Worm (Caenorhabditis elegans) whole organism, L2 larva: ENCODE data around the gene rpb-6.

ENCODE experiments used
- C34F6.9 ChIP-seq: fragments of 150-350 bp; optimal IDR thresholded peaks from 2 replicates; lab custom pipeline; 2014; ENCODE audit warnings: missing biosample characterization, missing genetic modification characterization
- F13H6.1 ChIP-seq: sonication (generic microtip); optimal IDR thresholded peaks from 2 replicates; lab custom pipeline; 2016; ENCODE audit warnings: missing genetic modification characterization, missing compliant biosample characterization
- R02D3.7 ChIP-seq: fragments of 150-350 bp; optimal IDR thresholded peaks from 2 replicates; lab custom pipeline; 2014; ENCODE audit warnings: missing biosample characterization, missing genetic modification characterization
- Y55F3AM.14 ChIP-seq: fragments of 200-800 bp; sonication (Bioruptor generic); optimal IDR thresholded peaks from 2 replicates; lab custom pipeline; 2018; ENCODE audit warnings: mild to moderate bottlenecking, missing genetic modification characterization, missing compliant biosample characterization
- ZK546.5 ChIP-seq: sonication (generic microtip); optimal IDR thresholded peaks from 2 replicates; lab custom pipeline; 2017; ENCODE audit warnings: missing biosample characterization, missing genetic modification characterization
- alr-1 ChIP-seq: fragments of 150-350 bp; optimal IDR thresholded peaks from 2 replicates; lab custom pipeline; 2014; ENCODE audit warnings: missing biosample characterization, missing genetic modification characterization
- ama-1 ChIP-seq: fragments of 150-350 bp; optimal IDR thresholded peaks from 2 replicates; lab custom pipeline; 2018; ENCODE audit warnings: inconsistent platforms
- blmp-1 ChIP-seq: sonication (generic microtip); optimal IDR thresholded peaks from 2 replicates; lab custom pipeline; 2017; ENCODE audit warnings: missing genetic modification characterization, mild to moderate bottlenecking, missing compliant biosample characterization, antibody characterized with exemption, moderate library complexity; ENCODE audit not compliant: insufficient read depth
- ceh-16 ChIP-seq: fragments of 150-350 bp; optimal IDR thresholded peaks from 2 replicates; lab custom pipeline; 2014; ENCODE audit warnings: missing biosample characterization, missing genetic modification characterization
- ceh-82 ChIP-seq: fragments of 150-350 bp; optimal IDR thresholded peaks from 2 replicates; lab custom pipeline; 2014; ENCODE audit warnings: missing biosample characterization, missing genetic modification characterization
- crh-2 ChIP-seq: sonication (generic microtip); optimal IDR thresholded peaks from 2 replicates; lab custom pipeline; 2017; ENCODE audit warnings: missing biosample characterization, missing genetic modification characterization
- dmd-4 ChIP-seq: sonication (generic microtip); optimal IDR thresholded peaks from 2 replicates; lab custom pipeline; 2017; ENCODE audit warnings: missing biosample characterization, missing genetic modification characterization
- egl-27 ChIP-seq: sonication (generic microtip); optimal IDR thresholded peaks from 3 replicates; lab custom pipeline; 2017; ENCODE audit warnings: missing biosample characterization, missing genetic modification reagents, missing genetic modification characterization
- elt-1 ChIP-seq: fragments of 150-350 bp; optimal IDR thresholded peaks from 2 replicates; lab custom pipeline; 2014; ENCODE audit warnings: missing biosample characterization, missing genetic modification characterization
- elt-3 ChIP-seq: sonication (generic microtip); optimal IDR thresholded peaks from 2 replicates; lab custom pipeline; 2017; ENCODE audit warnings: missing biosample characterization, missing genetic modification characterization
- fos-1 ChIP-seq: fragments of 150-350 bp; optimal IDR thresholded peaks from 2 replicates; lab custom pipeline; 2014; ENCODE audit warnings: missing biosample characterization, missing genetic modification characterization
- gmeb-1 ChIP-seq: fragments of 150-350 bp; optimal IDR thresholded peaks from 2 replicates; lab custom pipeline; 2014; ENCODE audit warnings: missing biosample characterization, missing genetic modification characterization
- lin-11 ChIP-seq: fragments of 150-350 bp; sonication (generic microtip); optimal IDR thresholded peaks from 2 replicates; lab custom pipeline; 2014; ENCODE audit warnings: missing biosample characterization, missing genetic modification characterization, inconsistent platforms, mixed read lengths
- lin-13 ChIP-seq: fragments of 150-350 bp; optimal IDR thresholded peaks from 2 replicates; lab custom pipeline; 2014; ENCODE audit warnings: missing biosample characterization, missing genetic modification reagents, missing genetic modification characterization
- lin-39 ChIP-seq: fragments of 150-350 bp; optimal IDR thresholded peaks from 2 replicates; lab custom pipeline; 2014; ENCODE audit warnings: missing biosample characterization, missing genetic modification reagents, missing genetic modification characterization
- lsy-2 ChIP-seq, 2 experiments: fragments of 150-350 bp in 1 of 2; sonication (generic microtip) in 1 of 2; optimal IDR thresholded peaks; 2 replicates each; lab custom pipeline; 2014 to 2017; ENCODE audit warnings: missing biosample characterization in 2 of 2, missing genetic modification characterization in 2 of 2
- mab-5 ChIP-seq: fragments of 150-350 bp; optimal IDR thresholded peaks from 2 replicates; lab custom pipeline; 2014; ENCODE audit warnings: missing biosample characterization, missing genetic modification characterization
- mbf-1 ChIP-seq: sonication (generic microtip); optimal IDR thresholded peaks from 2 replicates; lab custom pipeline; 2017; ENCODE audit warnings: missing biosample characterization, missing genetic modification characterization
- mdl-1 ChIP-seq, 2 experiments: fragments of 150-350 bp in 1 of 2; sonication (generic microtip) in 1 of 2; optimal IDR thresholded peaks; 2 replicates each; lab custom pipeline; 2017; ENCODE audit warnings: missing biosample characterization in 2 of 2, missing genetic modification characterization in 2 of 2
- nhr-10 ChIP-seq: sonication (generic microtip); optimal IDR thresholded peaks from 2 replicates; lab custom pipeline; 2017; ENCODE audit warnings: missing biosample characterization, missing genetic modification characterization
- nhr-11 ChIP-seq: fragments of 150-350 bp; optimal IDR thresholded peaks from 2 replicates; lab custom pipeline; 2014; ENCODE audit warnings: missing biosample characterization, missing genetic modification characterization
- nhr-12 ChIP-seq: fragments of 150-350 bp; optimal IDR thresholded peaks from 2 replicates; lab custom pipeline; 2014; ENCODE audit warnings: missing biosample characterization, missing genetic modification characterization
- nhr-129 ChIP-seq: fragments of 150-350 bp; optimal IDR thresholded peaks from 2 replicates; lab custom pipeline; 2014; ENCODE audit warnings: missing biosample characterization, missing genetic modification characterization
- nhr-21 ChIP-seq: fragments of 150-350 bp; optimal IDR thresholded peaks from 2 replicates; lab custom pipeline; 2014; ENCODE audit warnings: missing biosample characterization, missing genetic modification characterization
- nhr-23 ChIP-seq: fragments of 150-350 bp; optimal IDR thresholded peaks from 2 replicates; lab custom pipeline; 2014; ENCODE audit warnings: missing biosample characterization, missing genetic modification reagents, missing genetic modification characterization
- nhr-237 ChIP-seq: fragments of 150-350 bp; optimal IDR thresholded peaks from 2 replicates; lab custom pipeline; 2014; ENCODE audit warnings: missing biosample characterization, missing genetic modification characterization
- nhr-25 ChIP-seq: fragments of 150-350 bp; sonication (generic microtip); optimal IDR thresholded peaks from 3 replicates; lab custom pipeline; 2014; ENCODE audit warnings: missing biosample characterization, missing genetic modification characterization
- nhr-6 ChIP-seq: fragments of 150-350 bp; optimal IDR thresholded peaks from 2 replicates; lab custom pipeline; 2014; ENCODE audit warnings: missing biosample characterization, missing genetic modification characterization
- nhr-77 ChIP-seq: fragments of 150-350 bp; optimal IDR thresholded peaks from 2 replicates; lab custom pipeline; 2014; ENCODE audit warnings: missing biosample characterization, missing genetic modification characterization
- peb-1 ChIP-seq: fragments of 150-350 bp; optimal IDR thresholded peaks from 2 replicates; lab custom pipeline; 2014; ENCODE audit warnings: missing biosample characterization, missing genetic modification characterization
- sem-4 ChIP-seq: fragments of 150-350 bp; optimal IDR thresholded peaks from 2 replicates; lab custom pipeline; 2014; ENCODE audit warnings: missing biosample characterization, missing genetic modification reagents, missing genetic modification characterization
- skn-1 ChIP-seq: sonication (generic microtip); optimal IDR thresholded peaks from 2 replicates; lab custom pipeline; 2017; ENCODE audit warnings: missing biosample characterization, missing genetic modification characterization
- sma-3 ChIP-seq: sonication (generic microtip); optimal IDR thresholded peaks from 2 replicates; lab custom pipeline; 2016; ENCODE audit warnings: missing genetic modification reagents, missing genetic modification characterization, missing compliant biosample characterization
- sma-9 ChIP-seq, 2 experiments: fragments of 150-350 bp in 1 of 2; sonication (generic microtip) in 1 of 2; optimal IDR thresholded peaks; 2 replicates each; lab custom pipeline; 2014 to 2016; ENCODE audit warnings: missing genetic modification characterization in 2 of 2, mild to moderate bottlenecking in 1 of 2, missing biosample characterization in 1 of 2, missing compliant biosample characterization in 1 of 2, missing genetic modification reagents in 1 of 2, moderate library complexity in 1 of 2
- snpc-4 ChIP-seq: fragments of 150-350 bp; optimal IDR thresholded peaks from 2 replicates; lab custom pipeline; 2014; ENCODE audit warnings: missing biosample characterization, missing genetic modification characterization
- unc-39 ChIP-seq: fragments of 150-350 bp; optimal IDR thresholded peaks from 2 replicates; lab custom pipeline; 2014; ENCODE audit warnings: missing biosample characterization, missing genetic modification characterization
- unc-55 ChIP-seq: fragments of 150-350 bp; sonication (generic microtip); optimal IDR thresholded peaks from 3 replicates; lab custom pipeline; 2014; ENCODE audit warnings: missing biosample characterization, missing genetic modification reagents, missing genetic modification characterization
- unc-62 ChIP-seq: fragments of 150-350 bp; optimal IDR thresholded peaks from 2 replicates; lab custom pipeline; 2014; ENCODE audit warnings: missing biosample characterization, missing genetic modification reagents, missing genetic modification characterization
- zag-1 ChIP-seq: fragments of 150-350 bp; optimal IDR thresholded peaks from 2 replicates; lab custom pipeline; 2014; ENCODE audit warnings: missing biosample characterization, missing genetic modification characterization
- ztf-1 ChIP-seq: fragments of 200-800 bp; sonication (Bioruptor generic); conservative IDR thresholded peaks from 2 replicates; pipeline ENCODE4 v1.3.6; 2022; ENCODE audit warnings: missing genetic modification characterization, missing compliant biosample characterization
- ztf-11 ChIP-seq: sonication (generic microtip); optimal IDR thresholded peaks from 2 replicates; lab custom pipeline; 2017; ENCODE audit warnings: missing biosample characterization, missing genetic modification characterization
- ztf-4 ChIP-seq: fragments of 150-350 bp; optimal IDR thresholded peaks from 2 replicates; lab custom pipeline; 2014; ENCODE audit warnings: missing biosample characterization, missing genetic modification characterization

The rpb-6 gene

DNA sequence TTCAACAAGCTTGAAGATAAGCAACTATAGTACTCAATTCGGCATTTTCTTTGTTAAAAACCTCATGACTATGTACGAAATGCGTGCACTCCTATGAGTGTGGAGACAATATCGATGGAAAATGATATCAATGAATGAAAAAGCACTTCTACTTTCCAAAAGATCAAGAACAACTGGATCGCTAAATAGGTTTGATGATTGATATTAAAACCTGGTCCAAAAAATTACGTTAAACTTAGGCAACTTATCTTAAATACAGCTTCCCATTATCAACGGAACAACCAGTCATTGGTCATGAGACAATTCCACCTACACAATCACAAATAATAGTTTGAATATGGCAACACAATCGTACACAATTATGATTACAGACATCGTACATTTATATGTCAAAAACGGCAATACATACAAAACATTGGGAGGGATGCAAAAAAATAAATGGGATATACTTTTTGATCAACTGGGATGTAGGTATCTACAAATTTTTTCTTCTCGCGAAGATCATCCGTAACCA lies 19.5 kb upstream of the rpb-6 start:
- TF ChIP-seq ztf-4 (no peak), nhr-21 (tag; lab: Kevin White, UChicago) (peak; percentile 23), ceh-16 (tag; lab: Kevin White, UChicago) (no peak), sem-4 (tag; lab: Kevin White, UChicago) (no peak), unc-62 (GFP tag; lab: Kevin White, UChicago) (no peak), nhr-237 (tag; lab: Kevin White, UChicago) (no peak), unc-55 (GFP tag; lab: Kevin White, UChicago) (no peak), mdl-1 (tag; optimal IDR thresholded peaks at IDR 0.05; lab: Kevin White, UChicago) (no peak), lin-13 (GFP tag; lab: Kevin White, UChicago) (no peak), ztf-11 (tag; lab: Kevin White, UChicago) (no peak), gmeb-1 (tag; lab: Kevin White, UChicago) (no peak), mbf-1 (tag; lab: Kevin White, UChicago) (no peak), fos-1 (tag; lab: Kevin White, UChicago) (peak; percentile 4), sma-9 (GFP tag; optimal IDR thresholded peaks at IDR 0.05; lab: Kevin White, UChicago) (no peak), sma-9 (tag; optimal IDR thresholded peaks at IDR 0.05; lab: Kevin White, UChicago) (no peak), nhr-23 (tag; lab: Kevin White, UChicago) (no peak), zag-1 (tag; lab: Kevin White, UChicago) (no peak), sma-3 (GFP tag; lab: Kevin White, UChicago) (no peak), ceh-82 (tag; lab: Kevin White, UChicago) (no peak), mab-5 (no peak), lin-11 (no peak), unc-39 (tag; lab: Kevin White, UChicago) (no peak), ztf-1 (GFP tag; lab: Robert Waterston, UW) (no peak), nhr-11 (tag; lab: Kevin White, UChicago) (no peak), nhr-10 (tag; lab: Kevin White, UChicago) (no peak), ama-1 (lab: Kevin White, UChicago) (peak; percentile 7), lin-39 (tag; lab: Kevin White, UChicago) (no peak), skn-1 (no peak), alr-1 (tag; lab: Kevin White, UChicago) (no peak), nhr-25 (no peak), nhr-6 (tag; lab: Kevin White, UChicago) (peak; percentile 13), egl-27 (tag; lab: Kevin White, UChicago) (no peak)

DNA sequence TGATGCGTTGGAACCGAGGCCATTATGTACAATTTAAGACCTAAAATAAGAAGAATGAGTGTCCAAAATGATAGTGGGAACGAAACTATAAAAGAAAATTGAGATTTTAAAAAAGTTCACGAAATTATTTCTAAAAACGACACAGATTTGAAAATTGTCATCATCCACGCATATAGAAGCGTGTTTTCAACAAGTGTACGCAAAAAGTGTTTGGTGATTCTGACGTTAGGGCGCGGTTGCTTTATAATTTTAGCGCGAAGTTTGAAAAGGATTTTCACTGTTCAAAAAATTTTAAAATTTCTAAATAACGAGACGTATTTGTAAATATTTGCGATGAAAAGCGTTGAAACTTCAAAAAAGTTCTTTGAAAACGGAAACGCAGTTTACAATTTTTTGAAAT lies 15.8 kb upstream of the rpb-6 start, which contains the start of gene cdc-48.1:
Gene cdc-48.1 (minus strand): TSS at position 40 of the 400 bp plus-strand sequence.
- TF ChIP-seq unc-55 (GFP tag; lab: Kevin White, UChicago) (peak; percentile 100), mab-5 (peak; percentile 98), ceh-16 (tag; lab: Kevin White, UChicago) (peak; percentile 100), egl-27 (tag; lab: Kevin White, UChicago) (peak; percentile 100), unc-62 (GFP tag; lab: Kevin White, UChicago) (peak; percentile 98), elt-3 (tag; lab: Kevin White, UChicago) (no peak), lin-11 (peak; percentile 98), nhr-237 (tag; lab: Kevin White, UChicago) (peak; percentile 93), nhr-129 (tag; lab: Kevin White, UChicago) (peak; percentile 99), fos-1 (tag; lab: Kevin White, UChicago) (peak; percentile 100), lin-13 (GFP tag; lab: Kevin White, UChicago) (peak; percentile 100), nhr-6 (tag; lab: Kevin White, UChicago) (peak; percentile 100), dmd-4 (tag; lab: Kevin White, UChicago) (peak; percentile 78), mdl-1 (tag; optimal IDR thresholded peaks at IDR 0.05; lab: Kevin White, UChicago) (peak; percentile 39 to 97), sem-4 (tag; lab: Kevin White, UChicago) (peak; percentile 100), gmeb-1 (tag; lab: Kevin White, UChicago) (peak; percentile 100), nhr-21 (tag; lab: Kevin White, UChicago) (peak; percentile 100), crh-2 (tag; lab: Kevin White, UChicago) (peak; percentile 100), unc-39 (tag; lab: Kevin White, UChicago) (peak; percentile 57), lin-39 (tag; lab: Kevin White, UChicago) (peak; percentile 99), ztf-11 (tag; lab: Kevin White, UChicago) (peak; percentile 87), F13H6.1 (tag; lab: Kevin White, UChicago) (peak; percentile 100), peb-1 (tag; lab: Kevin White, UChicago) (peak; percentile 55), nhr-12 (peak; percentile 84), alr-1 (tag; lab: Kevin White, UChicago) (no peak), nhr-77 (tag; lab: Kevin White, UChicago) (peak; percentile 99), snpc-4 (peak; percentile 95), ama-1 (lab: Kevin White, UChicago) (peak; percentile 97), Y55F3AM.14 (peak; percentile 99), R02D3.7 (peak; percentile 91), ztf-4 (peak; percentile 100), blmp-1 (tag; lab: Kevin White, UChicago) (peak; percentile 97), mbf-1 (tag; lab: Kevin White, UChicago) (peak; percentile 70), C34F6.9 (peak; percentile 100), sma-3 (GFP tag; lab: Kevin White, UChicago) (peak; percentile 100), nhr-11 (tag; lab: Kevin White, UChicago) (peak; percentile 98), ZK546.5 (tag; lab: Kevin White, UChicago) (peak; percentile 93), elt-1 (tag; lab: Kevin White, UChicago) (peak; percentile 47), ztf-1 (GFP tag; lab: Robert Waterston, UW) (peak; percentile 99; the same call in 1 of the 2 replicates), nhr-23 (tag; lab: Kevin White, UChicago) (peak; percentile 62), lsy-2 (tag; optimal IDR thresholded peaks at IDR 0.05; lab: Kevin White, UChicago) (peak; percentile 98 to 99), zag-1 (tag; lab: Kevin White, UChicago) (peak; percentile 100)
